Fruit fly (Drosophila melanogaster) whole organism, adult: ENCODE measurements around the gene CG10602.

Experiments used
- CG11617 ChIP-seq: fragments of 200-800 bp; sonication (Bioruptor generic); optimal IDR thresholded peaks from 2 replicates; lab custom pipeline; 2017; ENCODE audit warnings: mild to moderate bottlenecking, missing biosample characterization, missing genetic modification reagents, missing genetic modification characterization
- CG12768 ChIP-seq: fragments of 200-800 bp; sonication (Bioruptor generic); optimal IDR thresholded peaks from 2 replicates; lab custom pipeline; 2017; ENCODE audit warnings: missing biosample characterization, missing genetic modification characterization, mild to moderate bottlenecking, moderate library complexity, missing genetic modification reagents
- CG5204 ChIP-seq: fragments of 200-800 bp; sonication (Bioruptor generic); optimal IDR thresholded peaks from 2 replicates; lab custom pipeline; 2016; ENCODE audit warnings: missing biosample characterization, missing genetic modification characterization
- Hr96 ChIP-seq: fragments of 200-800 bp; sonication (Bioruptor generic); optimal IDR thresholded peaks from 2 replicates; lab custom pipeline; 2016; ENCODE audit warnings: missing biosample characterization, missing genetic modification characterization

- no peak for TF ChIP-seq CG11617
- TF ChIP-seq Hr96 = no peak
- TF ChIP-seq CG12768 (GFP tag; lab: Kevin White, UChicago) = no peak
- TF ChIP-seq CG5204 (GFP tag; lab: Kevin White, UChicago) = no peak
These were observed 8.8 kb upstream of the CG10602 start for dm6 chr2L:18867815-18868214.
